Worm (Caenorhabditis elegans) whole organism, L3 larva: ENCODE data around the gene ZK563.7.

Source experiments
- R02D3.7 ChIP-seq: fragments of 150-350 bp; optimal IDR thresholded peaks from 2 replicates; lab custom pipeline; 2014; ENCODE audit warnings: missing biosample characterization, missing genetic modification characterization
- ZK546.5 ChIP-seq: sonication (generic microtip); optimal IDR thresholded peaks from 2 replicates; lab custom pipeline; 2017; ENCODE audit warnings: missing biosample characterization, missing genetic modification characterization
- aly-2 ChIP-seq: fragments of 150-350 bp; optimal IDR thresholded peaks from 2 replicates; lab custom pipeline; 2014; ENCODE audit warnings: missing biosample characterization, missing genetic modification characterization
- ama-1 ChIP-seq: fragments of 150-350 bp; optimal IDR thresholded peaks from 2 replicates; lab custom pipeline; 2018
- ceh-16 ChIP-seq: sonication (generic microtip); optimal IDR thresholded peaks from 2 replicates; lab custom pipeline; 2017; ENCODE audit warnings: missing biosample characterization, missing genetic modification characterization
- ceh-28 ChIP-seq: fragments of 150-350 bp; optimal IDR thresholded peaks from 2 replicates; lab custom pipeline; 2014; ENCODE audit warnings: missing biosample characterization, missing genetic modification reagents, missing genetic modification characterization
- ceh-82 ChIP-seq: fragments of 150-350 bp; optimal IDR thresholded peaks from 2 replicates; lab custom pipeline; 2014; ENCODE audit warnings: missing biosample characterization, missing genetic modification characterization
- ceh-9 ChIP-seq: sonication (generic microtip); optimal IDR thresholded peaks from 2 replicates; lab custom pipeline; 2018; ENCODE audit warnings: missing biosample characterization, missing genetic modification characterization
- daf-12 ChIP-seq: fragments of 150-350 bp; optimal IDR thresholded peaks from 2 replicates; lab custom pipeline; 2014; ENCODE audit warnings: missing biosample characterization, missing genetic modification reagents, missing genetic modification characterization
- egl-5 ChIP-seq: fragments of 150-350 bp; optimal IDR thresholded peaks from 2 replicates; lab custom pipeline; 2017; ENCODE audit warnings: missing biosample characterization, missing genetic modification reagents, missing genetic modification characterization, inconsistent platforms
- elt-2 ChIP-seq: sonication (generic microtip); optimal IDR thresholded peaks from 2 replicates; lab custom pipeline; 2016; ENCODE audit warnings: missing genetic modification reagents, mild to moderate bottlenecking, missing genetic modification characterization, missing compliant biosample characterization
- elt-3 ChIP-seq, 3 experiments: fragments of 150-350 bp in 1 of 3; sonication (generic microtip) in 2 of 3; optimal IDR thresholded peaks; 2 replicates in 2 of 3; 4 replicates in 1 of 3; lab custom pipeline; 2014 to 2017; ENCODE audit warnings: missing biosample characterization in 3 of 3, missing genetic modification characterization in 3 of 3
- eor-1 ChIP-seq, 2 experiments: fragments of 150-350 bp; optimal IDR thresholded peaks; 2 replicates each; lab custom pipeline; 2014 to 2018; ENCODE audit warnings: missing biosample characterization in 2 of 2, missing genetic modification characterization in 2 of 2
- fkh-10 ChIP-seq: sonication (generic microtip); optimal IDR thresholded peaks from 2 replicates; lab custom pipeline; 2017; ENCODE audit warnings: missing biosample characterization, missing genetic modification reagents, missing genetic modification characterization
- fkh-2 ChIP-seq: fragments of 150-350 bp; optimal IDR thresholded peaks from 2 replicates; lab custom pipeline; 2014; ENCODE audit warnings: missing biosample characterization, missing genetic modification reagents, missing genetic modification characterization
- jun-1 ChIP-seq: fragments of 150-350 bp; optimal IDR thresholded peaks from 2 replicates; lab custom pipeline; 2014; ENCODE audit warnings: missing biosample characterization, missing genetic modification reagents, missing genetic modification characterization
- lin-15B ChIP-seq: fragments of 150-350 bp; optimal IDR thresholded peaks from 2 replicates; lab custom pipeline; 2014; ENCODE audit warnings: missing biosample characterization, missing genetic modification characterization
- lin-39 ChIP-seq: fragments of 150-350 bp; optimal IDR thresholded peaks from 2 replicates; lab custom pipeline; 2018; ENCODE audit warnings: missing biosample characterization, missing genetic modification reagents, missing genetic modification characterization
- lsy-12 ChIP-seq: sonication (generic microtip); optimal IDR thresholded peaks from 2 replicates; lab custom pipeline; 2016; ENCODE audit warnings: mild to moderate bottlenecking, missing genetic modification characterization, missing compliant biosample characterization
- mdl-1 ChIP-seq: fragments of 150-350 bp; optimal IDR thresholded peaks from 2 replicates; lab custom pipeline; 2014; ENCODE audit warnings: missing biosample characterization, missing genetic modification characterization
- nfya-1 ChIP-seq: sonication (generic microtip); optimal IDR thresholded peaks from 2 replicates; lab custom pipeline; 2017; ENCODE audit warnings: missing genetic modification characterization, mild to moderate bottlenecking, missing compliant biosample characterization, antibody characterized with exemption, moderate library complexity; ENCODE audit not compliant: insufficient read depth
- nhr-11 ChIP-seq: fragments of 150-350 bp; optimal IDR thresholded peaks from 2 replicates; lab custom pipeline; 2014; ENCODE audit warnings: missing biosample characterization, missing genetic modification characterization
- nhr-12 ChIP-seq: fragments of 150-350 bp; optimal IDR thresholded peaks from 2 replicates; lab custom pipeline; 2014; ENCODE audit warnings: missing biosample characterization, missing genetic modification characterization
- nhr-23 ChIP-seq: fragments of 150-350 bp; optimal IDR thresholded peaks from 2 replicates; lab custom pipeline; 2014; ENCODE audit warnings: missing biosample characterization, missing genetic modification reagents, missing genetic modification characterization
- nhr-237 ChIP-seq: fragments of 150-350 bp; optimal IDR thresholded peaks from 2 replicates; lab custom pipeline; 2014; ENCODE audit warnings: missing biosample characterization, missing genetic modification characterization
- nhr-43 ChIP-seq: sonication (generic microtip); optimal IDR thresholded peaks from 2 replicates; lab custom pipeline; 2016; ENCODE audit warnings: mild to moderate bottlenecking, missing genetic modification characterization, missing compliant biosample characterization; ENCODE audit not compliant: poor library complexity, severe bottlenecking
- nhr-67 ChIP-seq: fragments of 150-350 bp; optimal IDR thresholded peaks from 2 replicates; lab custom pipeline; 2014; ENCODE audit warnings: missing biosample characterization, missing genetic modification characterization
- nhr-76 ChIP-seq: fragments of 150-350 bp; sonication (generic microtip); optimal IDR thresholded peaks from 5 replicates; lab custom pipeline; 2014; ENCODE audit warnings: missing biosample characterization, missing genetic modification characterization
- pha-4 ChIP-seq: fragments of 150-350 bp; optimal IDR thresholded peaks from 2 replicates; lab custom pipeline; 2014; ENCODE audit warnings: missing biosample characterization, missing genetic modification reagents, missing genetic modification characterization
- pqm-1 ChIP-seq: fragments of 150-350 bp; optimal IDR thresholded peaks from 2 replicates; lab custom pipeline; 2017; ENCODE audit warnings: missing biosample characterization, missing genetic modification characterization, inconsistent platforms
- skn-1 ChIP-seq: fragments of 150-350 bp; optimal IDR thresholded peaks from 2 replicates; lab custom pipeline; 2014; ENCODE audit warnings: missing biosample characterization, missing genetic modification characterization
- snpc-4 ChIP-seq: fragments of 150-350 bp; optimal IDR thresholded peaks from 2 replicates; lab custom pipeline; 2014; ENCODE audit warnings: missing biosample characterization, missing genetic modification characterization
- tbx-2 ChIP-seq: sonication (generic microtip); optimal IDR thresholded peaks from 2 replicates; lab custom pipeline; 2016; ENCODE audit warnings: mild to moderate bottlenecking, missing genetic modification characterization, missing compliant biosample characterization
- ztf-11 ChIP-seq: fragments of 150-350 bp; optimal IDR thresholded peaks from 2 replicates; lab custom pipeline; 2014; ENCODE audit warnings: missing biosample characterization, missing genetic modification characterization
- ztf-4 ChIP-seq: fragments of 150-350 bp; optimal IDR thresholded peaks from 2 replicates; lab custom pipeline; 2014; ENCODE audit warnings: missing biosample characterization, missing genetic modification characterization

Gene ZK563.7

DNA sequence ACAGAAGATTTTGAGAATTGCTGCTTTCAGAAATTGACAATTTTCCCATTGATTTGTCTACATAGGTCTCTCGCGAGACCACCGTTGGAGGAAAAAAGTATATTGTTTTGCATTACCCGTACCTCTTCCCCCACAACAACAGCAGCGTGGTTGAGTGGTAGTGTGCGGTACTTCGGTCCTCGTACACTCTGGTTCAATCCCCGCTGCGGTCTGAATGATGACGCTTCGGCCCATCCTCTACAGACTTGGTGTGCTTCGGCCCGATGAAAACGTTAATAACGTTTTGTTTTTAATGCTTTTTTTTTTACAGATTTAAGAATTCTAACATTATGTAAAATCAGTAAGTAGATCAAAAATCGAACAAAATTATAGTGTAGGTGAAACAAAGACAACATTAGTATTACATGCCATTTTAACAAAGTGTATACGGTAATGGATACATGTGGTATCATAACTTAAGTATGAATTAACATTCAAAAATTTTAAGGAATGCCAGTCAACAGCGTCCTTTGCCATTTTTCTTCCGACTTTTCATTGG, 32.3 kb upstream of the ZK563.7 start, which contains the start of gene ZK816.3:
TSS of gene ZK816.3 (plus strand) at position 488 of the 538 bp plus-strand sequence.
- TF ChIP-seq nhr-23 (tag; lab: Kevin White, UChicago) (peak; percentile 7), nhr-43 (peak; percentile 24), egl-5 (tag; lab: Kevin White, UChicago) (no peak), pha-4 (tag; lab: Kevin White, UChicago) (peak; percentile 0)

DNA sequence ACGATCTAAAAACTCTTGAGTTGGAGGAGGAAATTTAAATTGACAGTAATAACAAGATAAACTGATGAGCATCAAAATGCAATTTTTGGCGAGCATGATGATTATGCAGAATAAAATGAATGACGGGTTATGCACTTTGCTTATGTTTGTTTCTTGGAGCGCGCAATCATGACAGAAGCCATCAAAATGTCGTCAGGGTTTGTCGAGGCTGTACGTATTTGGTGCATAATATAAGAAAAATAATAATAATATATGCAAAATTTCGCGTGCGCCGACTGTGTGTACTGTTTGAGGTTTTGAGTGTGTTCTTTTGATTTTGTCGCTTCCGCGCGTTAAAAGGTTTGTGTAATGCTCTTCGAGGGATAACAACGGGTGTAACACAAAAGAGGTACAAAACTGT, 30.0 kb upstream of the ZK563.7 start, which contains the start of gene nspg-4:
TSS of gene nspg-4 (minus strand) at position 101 of the 400 bp plus-strand sequence.
- no peak for TF ChIP-seq nhr-76 (tag; lab: Kevin White, UChicago)
- no peak for TF ChIP-seq R02D3.7

DNA sequence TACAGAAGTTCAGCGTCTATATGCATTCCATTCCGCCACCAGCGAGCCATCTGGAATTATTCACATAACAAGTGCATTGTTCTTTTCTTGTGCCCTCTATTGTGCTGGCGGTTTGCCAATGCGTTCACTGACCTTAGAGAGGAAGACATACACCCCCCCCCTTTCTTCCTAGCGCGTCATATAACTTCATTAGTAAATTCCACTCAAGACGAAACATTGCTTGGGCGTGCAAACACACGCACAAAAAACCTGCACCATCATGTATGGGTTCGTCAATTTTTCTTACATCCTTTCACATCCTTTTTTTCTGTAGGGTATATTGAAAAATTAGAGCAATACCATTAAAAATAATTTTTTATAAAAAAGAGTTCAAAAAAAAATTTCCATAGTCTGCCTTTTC, 28.7 kb upstream of the ZK563.7 start, which contains the start of gene ZK816.1:
TSS of gene ZK816.1 (plus strand) at position 187 of the 400 bp plus-strand sequence.
- TF ChIP-seq fkh-10 (no peak), daf-12 (tag; lab: Kevin White, UChicago) (no peak), nhr-23 (tag; lab: Kevin White, UChicago) (no peak), elt-2 (tag; lab: Kevin White, UChicago) (no peak), fkh-2 (no peak), nhr-76 (tag; lab: Kevin White, UChicago) (no peak), lsy-12 (tag; lab: Kevin White, UChicago) (no peak), lin-39 (tag; lab: Kevin White, UChicago) (no peak), nfya-1 (tag; lab: Kevin White, UChicago) (no peak), ztf-4 (tag; lab: Kevin White, UChicago) (no peak), lin-15B (tag; lab: Kevin White, UChicago) (no peak), ceh-16 (tag; lab: Kevin White, UChicago) (no peak), ztf-11 (no peak), snpc-4 (tag; lab: Kevin White, UChicago) (no peak), jun-1 (tag; lab: Kevin White, UChicago) (no peak)

DNA sequence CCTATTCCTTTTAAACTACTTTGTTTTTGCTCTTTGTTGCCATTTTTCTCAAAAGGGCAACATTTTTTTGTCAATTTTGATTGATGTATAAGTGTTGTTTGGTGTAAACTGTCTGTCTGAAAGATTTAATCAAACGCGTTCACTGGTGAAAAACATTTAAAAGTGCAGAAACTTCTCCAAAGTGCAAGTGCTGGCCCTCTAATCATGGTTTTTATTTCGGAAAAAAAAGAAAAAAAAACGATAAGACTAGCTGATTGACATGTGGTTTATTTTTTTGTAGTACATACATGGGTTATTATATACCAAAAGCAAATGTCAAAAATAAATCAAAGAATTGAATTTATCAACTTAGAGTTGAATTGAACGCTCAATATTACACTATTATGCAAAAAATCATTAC, 17.9 kb upstream of the ZK563.7 start, which contains the start of gene dhs-26:
TSS of gene dhs-26 (minus strand) at position 116 of the 400 bp plus-strand sequence.
- no peak for TF ChIP-seq daf-12 (tag; lab: Kevin White, UChicago)
- TF ChIP-seq lin-15B (tag; lab: Kevin White, UChicago) = no peak
- no peak for TF ChIP-seq snpc-4 (tag; lab: Kevin White, UChicago)
- no peak for TF ChIP-seq nhr-12 (tag; lab: Kevin White, UChicago)
- no peak for TF ChIP-seq tbx-2 (tag; lab: Kevin White, UChicago)

DNA sequence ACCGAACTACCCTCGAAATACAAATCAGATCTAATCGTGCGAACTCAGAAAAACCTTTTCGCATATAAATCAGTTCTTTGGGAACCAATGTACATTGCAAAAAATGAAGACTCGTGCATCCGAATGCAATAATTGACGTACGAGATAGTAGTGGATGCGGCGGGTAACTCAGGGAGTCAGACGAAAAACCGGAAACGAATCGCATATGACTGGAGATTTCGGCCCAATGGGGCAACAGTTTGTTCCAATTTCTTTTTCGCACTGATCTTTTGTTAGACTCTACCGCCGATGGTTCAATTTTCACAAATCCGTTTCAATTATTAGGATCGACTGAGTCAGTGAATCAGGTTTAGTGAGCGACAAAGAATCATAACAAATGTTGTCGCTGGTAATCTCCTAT, 13.5 kb upstream of the ZK563.7 start:
- no peak for TF ChIP-seq ceh-16 (tag; lab: Kevin White, UChicago)
- TF ChIP-seq nhr-237 (tag; lab: Kevin White, UChicago) = no peak
- TF ChIP-seq skn-1 (tag; lab: Kevin White, UChicago) = no peak
- TF ChIP-seq daf-12 (tag; lab: Kevin White, UChicago) = no peak
- TF ChIP-seq eor-1 (tag; optimal IDR thresholded peaks at IDR 0.05; lab: Kevin White, UChicago) = no peak
- TF ChIP-seq pha-4 (tag; lab: Kevin White, UChicago) = no peak
- TF ChIP-seq, all 47 proteins: peak for 0

DNA sequence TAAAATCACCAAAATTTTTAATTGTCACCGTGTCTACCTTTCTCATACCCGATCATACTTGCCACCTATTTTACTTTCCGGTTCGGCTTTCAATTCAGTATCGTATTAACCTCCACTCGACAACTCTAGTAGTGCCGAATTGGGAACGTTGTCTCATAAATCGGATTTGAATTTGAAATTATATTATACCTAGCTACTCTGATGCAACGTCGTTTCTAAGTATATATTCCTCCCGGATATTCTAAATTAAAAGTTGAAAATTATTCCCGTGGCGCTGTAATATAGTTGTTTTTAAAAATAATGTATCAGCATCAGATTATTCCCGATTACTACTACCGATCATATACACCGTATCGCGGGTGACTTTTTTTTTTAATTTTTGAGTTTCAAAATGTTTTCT, 11.6 kb upstream of the ZK563.7 start, which contains the start of gene ZK563.2:
TSS of gene ZK563.2 (plus strand) at position 301 of the 400 bp plus-strand sequence.
- TF ChIP-seq ceh-82 (tag; lab: Kevin White, UChicago) = no peak
- TF ChIP-seq nhr-237 (tag; lab: Kevin White, UChicago) = no peak
- TF ChIP-seq nhr-11 = no peak
- no peak for TF ChIP-seq skn-1 (tag; lab: Kevin White, UChicago)
- no peak for TF ChIP-seq ztf-4 (tag; lab: Kevin White, UChicago)
- no peak for TF ChIP-seq daf-12 (tag; lab: Kevin White, UChicago)
- TF ChIP-seq fkh-10 = no peak
- no peak for TF ChIP-seq ceh-28 (tag; lab: Kevin White, UChicago)
- no peak for TF ChIP-seq lsy-12 (tag; lab: Kevin White, UChicago)
- no peak for TF ChIP-seq ama-1 (lab: Kevin White, UChicago)
- TF ChIP-seq mdl-1 (tag; lab: Kevin White, UChicago) = no peak
- no peak for TF ChIP-seq elt-3 (tag; optimal IDR thresholded peaks at IDR 0.05; lab: Kevin White, UChicago)
- TF ChIP-seq ZK546.5 = no peak
- TF ChIP-seq nhr-43 = no peak
- TF ChIP-seq pqm-1 (tag; lab: Kevin White, UChicago) = no peak
- no peak for TF ChIP-seq aly-2
- TF ChIP-seq nhr-76 (tag; lab: Kevin White, UChicago) = no peak
- no peak for TF ChIP-seq ceh-9 (tag; lab: Kevin White, UChicago)
- TF ChIP-seq nhr-67 (tag; lab: Kevin White, UChicago) = no peak
